Worm (Caenorhabditis elegans) whole organism, mixed stage, embryonic: ENCODE data around the gene flor-1.
A peak's percentile ranks its signal among the peaks of the same experiment; 100 is the strongest.

Source experiments
- M03D4.4 ChIP-seq: sonication (generic microtip); optimal IDR thresholded peaks from 2 replicates; lab custom pipeline; 2017; ENCODE audit warnings: mild to moderate bottlenecking, missing genetic modification characterization, missing compliant biosample characterization
- bed-3 ChIP-seq: fragments of 200-800 bp; sonication (Bioruptor generic); optimal IDR thresholded peaks from 3 replicates; lab custom pipeline; 2018; ENCODE audit warnings: mild to moderate bottlenecking, missing genetic modification characterization, moderate library complexity, missing compliant biosample characterization
- ceh-43 ChIP-seq: fragments of 200-800 bp; sonication (Bioruptor generic); optimal IDR thresholded peaks from 2 replicates; lab custom pipeline; 2018; ENCODE audit warnings: mild to moderate bottlenecking, missing genetic modification characterization, moderate library complexity, missing compliant biosample characterization
- ces-1 ChIP-seq: fragments of 150-350 bp; optimal IDR thresholded peaks from 2 replicates; lab custom pipeline; 2014; ENCODE audit warnings: missing biosample characterization, missing genetic modification reagents, missing genetic modification characterization
- drap-1 ChIP-seq: fragments of 200-800 bp; sonication (Bioruptor generic); optimal IDR thresholded peaks from 3 replicates; lab custom pipeline; 2018; ENCODE audit warnings: mild to moderate bottlenecking, missing genetic modification characterization, missing compliant biosample characterization
- flh-1 ChIP-seq: fragments of 200-800 bp; sonication (Bioruptor generic); optimal IDR thresholded peaks from 2 replicates; lab custom pipeline; 2018; ENCODE audit warnings: mild to moderate bottlenecking, missing genetic modification characterization, moderate library complexity, missing compliant biosample characterization
- ham-2 ChIP-seq: fragments of 200-800 bp; sonication (Bioruptor generic); optimal IDR thresholded peaks from 2 replicates; lab custom pipeline; 2018; ENCODE audit warnings: mild to moderate bottlenecking, missing genetic modification characterization, missing compliant biosample characterization
- hlh-1 ChIP-seq: fragments of 150-350 bp; optimal IDR thresholded peaks from 2 replicates; lab custom pipeline; 2014; ENCODE audit warnings: missing biosample characterization, missing genetic modification reagents, missing genetic modification characterization
- lin-13 ChIP-seq: fragments of 150-350 bp; optimal IDR thresholded peaks from 2 replicates; lab custom pipeline; 2014; ENCODE audit warnings: missing biosample characterization, missing genetic modification characterization
- lsy-2 ChIP-seq: fragments of 150-350 bp; optimal IDR thresholded peaks from 2 replicates; lab custom pipeline; 2014; ENCODE audit warnings: missing biosample characterization, missing genetic modification characterization
- mep-1 ChIP-seq: fragments of 150-350 bp; optimal IDR thresholded peaks from 2 replicates; lab custom pipeline; 2017; ENCODE audit warnings: missing biosample characterization, missing genetic modification reagents, missing genetic modification characterization, inconsistent platforms
- mls-2 ChIP-seq: sonication (generic microtip); optimal IDR thresholded peaks from 2 replicates; lab custom pipeline; 2016; ENCODE audit warnings: mild to moderate bottlenecking, missing genetic modification characterization, moderate library complexity, missing compliant biosample characterization
- nhr-2 ChIP-seq: fragments of 150-350 bp; optimal IDR thresholded peaks from 2 replicates; lab custom pipeline; 2014; ENCODE audit warnings: missing biosample characterization, missing genetic modification characterization
- nhr-237 ChIP-seq: fragments of 150-350 bp; optimal IDR thresholded peaks from 2 replicates; lab custom pipeline; 2014; ENCODE audit warnings: missing biosample characterization, missing genetic modification characterization
- pha-4 ChIP-seq: fragments of 150-350 bp; optimal IDR thresholded peaks from 2 replicates; lab custom pipeline; 2018; ENCODE audit warnings: missing biosample characterization, missing genetic modification reagents, missing genetic modification characterization
- sem-2 ChIP-seq: fragments of 200-800 bp; sonication (Bioruptor generic); optimal IDR thresholded peaks from 2 replicates; lab custom pipeline; 2018; ENCODE audit warnings: mild to moderate bottlenecking, missing genetic modification characterization, missing compliant biosample characterization
- snpc-4 ChIP-seq: fragments of 150-350 bp; optimal IDR thresholded peaks from 2 replicates; lab custom pipeline; 2014; ENCODE audit warnings: missing biosample characterization, missing genetic modification characterization
- tbx-8 ChIP-seq: fragments of 200-800 bp; sonication (Bioruptor generic); optimal IDR thresholded peaks from 2 replicates; lab custom pipeline; 2018; ENCODE audit warnings: mild to moderate bottlenecking, missing genetic modification characterization, moderate library complexity, missing compliant biosample characterization
- unc-120 ChIP-seq: sonication (generic microtip); optimal IDR thresholded peaks from 2 replicates; lab custom pipeline; 2017; ENCODE audit warnings: missing genetic modification characterization, missing compliant biosample characterization; ENCODE audit not compliant: poor library complexity, severe bottlenecking
- zip-8 ChIP-seq: fragments of 150-350 bp; optimal IDR thresholded peaks from 2 replicates; lab custom pipeline; 2014; ENCODE audit warnings: missing biosample characterization, missing genetic modification characterization
- ztf-11 ChIP-seq: fragments of 150-350 bp; optimal IDR thresholded peaks from 2 replicates; lab custom pipeline; 2014; ENCODE audit warnings: missing biosample characterization, missing genetic modification characterization

The flor-1 gene

ce11 chrV:15069435-15069985, 49.9 kb downstream of the flor-1 start:
- no peak for TF ChIP-seq bed-3 (GFP tag; lab: Kevin White, UChicago)
- no peak for TF ChIP-seq snpc-4 (tag; lab: Kevin White, UChicago)
- TF ChIP-seq ceh-43, result no peak
- no peak for TF ChIP-seq ztf-11 (tag; lab: Kevin White, UChicago)
- TF ChIP-seq ces-1 (GFP tag; lab: Kevin White, UChicago), result peak; percentile 87
- no peak for TF ChIP-seq unc-120 (tag; lab: Kevin White, UChicago)
- TF ChIP-seq lsy-2 (tag; lab: Kevin White, UChicago), result peak; percentile 82
- TF ChIP-seq sem-2, result no peak
- TF ChIP-seq nhr-2 (tag; lab: Kevin White, UChicago), result no peak
- no peak for TF ChIP-seq hlh-1 (tag; lab: Kevin White, UChicago)
- TF ChIP-seq mls-2 (tag; lab: Kevin White, UChicago), result no peak
- no peak for TF ChIP-seq ham-2 (GFP tag; lab: Kevin White, UChicago)

ce11 chrV:15068378-15068777, 51.0 kb downstream of the flor-1 start, which contains the start of gene dnj-3:
Gene dnj-3, plus strand, starts transcription at chrV:15068678.
- TF ChIP-seq flh-1 (GFP tag; lab: Kevin White, UChicago) (no peak), drap-1 (no peak), mls-2 (tag; lab: Kevin White, UChicago) (no peak), ceh-43 (no peak), zip-8 (tag; lab: Kevin White, UChicago) (no peak), unc-120 (tag; lab: Kevin White, UChicago) (no peak), pha-4 (no peak), lin-13 (no peak)

ce11 chrV:15067165-15067564, 52.3 kb downstream of the flor-1 start, which contains the start of gene C25D7.10:
Gene C25D7.10, plus strand, starts transcription at chrV:15067465.
- TF ChIP-seq lin-13 (no peak), hlh-1 (tag; lab: Kevin White, UChicago) (no peak), mep-1 (no peak), pha-4 (no peak), ceh-43 (no peak), nhr-2 (tag; lab: Kevin White, UChicago) (no peak), zip-8 (tag; lab: Kevin White, UChicago) (no peak), drap-1 (no peak), snpc-4 (tag; lab: Kevin White, UChicago) (no peak), nhr-237 (tag; lab: Kevin White, UChicago) (no peak), ham-2 (GFP tag; lab: Kevin White, UChicago) (no peak), bed-3 (GFP tag; lab: Kevin White, UChicago) (no peak), lsy-2 (tag; lab: Kevin White, UChicago) (no peak), M03D4.4 (tag; lab: Kevin White, UChicago) (no peak), flh-1 (GFP tag; lab: Kevin White, UChicago) (no peak), tbx-8 (no peak), ztf-11 (tag; lab: Kevin White, UChicago) (no peak)
